Fruit fly (Drosophila melanogaster): ENCODE data around the gene CG33080.

Gene CG33080

DNA sequence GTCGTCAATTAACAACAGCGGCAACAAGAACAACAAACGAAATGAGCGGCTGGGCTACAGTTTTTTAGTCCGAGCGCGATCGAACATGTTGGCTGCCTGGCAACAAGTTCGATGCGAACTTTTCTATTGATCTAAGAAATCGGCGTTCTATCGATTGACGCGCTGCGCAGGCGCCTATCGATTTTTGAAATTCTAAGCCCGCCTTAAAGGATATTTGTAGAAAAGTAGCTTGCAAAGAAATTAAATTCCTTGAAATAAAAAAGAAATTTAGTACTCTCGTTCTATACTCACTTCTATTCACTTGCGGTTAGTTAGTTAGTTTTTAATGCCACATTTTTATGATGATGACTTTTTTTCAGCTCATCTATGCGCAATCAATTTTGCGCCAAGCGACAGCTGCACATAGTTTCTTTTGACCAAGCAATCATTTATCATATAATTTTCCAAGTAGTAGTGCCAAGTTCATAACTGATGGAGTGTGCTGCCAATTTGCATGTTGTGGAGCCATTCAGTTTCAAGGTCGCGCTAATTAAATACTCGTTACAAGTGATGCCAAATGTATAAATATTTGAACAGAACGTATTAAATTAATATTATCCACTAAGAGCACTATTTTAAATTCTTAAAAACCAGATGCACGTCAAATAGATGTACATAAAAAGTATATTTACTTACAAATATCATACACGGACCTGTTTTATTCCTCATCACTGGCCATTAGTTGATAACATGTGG lies 37.5 kb downstream of the CG33080 start, which contains the start of the genes Tre1 and Gr5a (continued):
- TF ChIP-seq scrt (GFP tag; optimal IDR thresholded peaks at IDR 0.05) (no peak), CG31365 (tag; optimal IDR thresholded peaks at IDR 0.05) (no peak), cg (GFP tag; optimal IDR thresholded peaks at IDR 0.05) (no peak), tx (GFP tag; optimal IDR thresholded peaks at IDR 0.05) (no peak), bigmax (GFP tag; optimal IDR thresholded peaks at IDR 0.05) (no peak), Mrtf (GFP tag; IDR thresholded peaks at IDR 0.05) (no peak), bbx (GFP tag; IDR thresholded peaks at IDR 0.05; ENCODE audit: partially characterized antibody) (peak; percentile 47; the same call in 1 of the 2 replicates), CHES-1-like (GFP tag; optimal IDR thresholded peaks at IDR 0.05) (no peak), Hand (GFP tag; optimal IDR thresholded peaks at IDR 0.05) (no peak), maf-S (GFP tag; optimal IDR thresholded peaks at IDR 0.05) (no peak), CG30020 (tag; optimal IDR thresholded peaks at IDR 0.05) (no peak), tio (GFP tag; optimal IDR thresholded peaks at IDR 0.05) (no peak), CG2116 (GFP tag; optimal IDR thresholded peaks at IDR 0.05) (peak; percentile 7), CG16813 (GFP tag; IDR thresholded peaks at IDR 0.05; ENCODE audit: partially characterized antibody) (0 out of 3 replicates have a peak, but pooled peaks have one; percentile 21), Xrp1 (GFP tag; IDR thresholded peaks at IDR 0.05) (no peak), Side (GFP tag; optimal IDR thresholded peaks at IDR 0.05) (no peak), CG33557 (GFP tag; optimal IDR thresholded peaks at IDR 0.05) (no peak), CG7271 (tag; optimal IDR thresholded peaks at IDR 0.05) (peak; percentile 10), yki (optimal IDR thresholded peaks at IDR 0.05) (no peak), otp (GFP tag; IDR thresholded peaks at IDR 0.05) (no peak), CG8924 (tag; optimal IDR thresholded peaks at IDR 0.05) (no peak), sc (optimal IDR thresholded peaks at IDR 0.05) (no peak), sc (GFP tag; optimal IDR thresholded peaks at IDR 0.05) (no peak), nmo (GFP tag; optimal IDR thresholded peaks at IDR 0.05) (no peak), HmgZ (tag; optimal IDR thresholded peaks at IDR 0.05) (no peak), CG34224 (GFP tag; IDR thresholded peaks at IDR 0.05; ENCODE audit: partially characterized antibody) (no peak), CG13287 (GFP tag; IDR thresholded peaks at IDR 0.05; ENCODE audit: partially characterized antibody) (peak; percentile 30; the same call in 1 of the 2 replicates), wek (GFP tag; optimal IDR thresholded peaks at IDR 0.05) (no peak), CG17612 (GFP tag; IDR thresholded peaks at IDR 0.05) (no peak), CG14441 (GFP tag; IDR thresholded peaks at IDR 0.05) (no peak), ab (GFP tag; optimal IDR thresholded peaks at IDR 0.05) (no peak), pan (optimal IDR thresholded peaks at IDR 0.05) (no peak), pan (GFP tag; optimal IDR thresholded peaks at IDR 0.05 in 1 of 2, IDR thresholded peaks at IDR 0.05 in 1 of 2) (no peak), vfl (GFP tag; optimal IDR thresholded peaks at IDR 0.05) (no peak), CG30403 (GFP tag; optimal IDR thresholded peaks at IDR 0.05) (no peak), CG12299 (tag; optimal IDR thresholded peaks at IDR 0.05) (no peak), Fer1 (GFP tag; optimal IDR thresholded peaks at IDR 0.05) (no peak), knrl (GFP tag; IDR thresholded peaks at IDR 0.05; ENCODE audit: partially characterized antibody) (no peak), cwo (GFP tag; optimal IDR thresholded peaks at IDR 0.05) (no peak), gt (GFP tag; IDR thresholded peaks at IDR 0.05) (no peak), gfzf (GFP tag; optimal IDR thresholded peaks at IDR 0.05) (no peak), Dll (GFP tag; IDR thresholded peaks at IDR 0.05; ENCODE audit: partially characterized antibody) (peak; percentile 37; the same call in 1 of the 4 replicates), D19B (GFP tag; optimal IDR thresholded peaks at IDR 0.05) (no peak), Dref (GFP tag; IDR thresholded peaks at IDR 0.05) (peak; percentile 51), vnd (GFP tag; IDR thresholded peaks at IDR 0.05; ENCODE audit: partially characterized antibody) (no peak), HLH4C (GFP tag; IDR thresholded peaks at IDR 0.05; ENCODE audit: partially characterized antibody) (peak; percentile 41; the same call in 1 of the 3 replicates), CG6654 (GFP tag; optimal IDR thresholded peaks at IDR 0.05) (no peak), wor (GFP tag; IDR thresholded peaks at IDR 0.05) (no peak), Dbx (GFP tag; IDR thresholded peaks at IDR 0.05) (no peak), lmd (GFP tag; IDR thresholded peaks at IDR 0.05) (no peak)

Data from whole organism, embryonic.